Fruit fly (Drosophila melanogaster) ovary, adult (tissue): Measurements from ENCODE around the gene CG33233.

Experiments used
- CG17801 ChIP-seq: fragments of 200-800 bp; optimal IDR thresholded peaks from 2 replicates; lab custom pipeline; 2019; ENCODE audit warnings: missing biosample characterization, mild to moderate bottlenecking, missing genetic modification characterization, moderate library complexity; ENCODE audit not compliant: partially characterized antibody

CG33233 gene

dm6 chr3L:2659339-2659738, at the start of gene CG33233:
CG33233 (plus strand) TSS chr3L:2659639.
- no peak for TF ChIP-seq CG17801 (GFP tag; lab: Kevin White, UChicago)

- no peak for TF ChIP-seq CG17801 (GFP tag; lab: Kevin White, UChicago)
Measured at dm6 chr3L:2614222-2614621, 45.2 kb upstream of the CG33233 start.

dm6 chr3L:2629964-2630363, 29.5 kb upstream of the CG33233 start, which contains the start of gene Pxn:
Pxn (minus strand) TSS chr3L:2630064.
- no peak for TF ChIP-seq CG17801 (GFP tag; lab: Kevin White, UChicago)

- peak; percentile 71 for TF ChIP-seq CG17801 (GFP tag; lab: Kevin White, UChicago)
Measured at dm6 chr3L:2631406-2631805, 28.0 kb upstream of the CG33233 start, which contains the start of the genes CG42245 and MEP-1. CG42245 (plus strand) TSS chr3L:2631715. MEP-1 (plus strand) TSS chr3L:2631715.

- no peak for TF ChIP-seq CG17801 (GFP tag; lab: Kevin White, UChicago)
Measured at dm6 chr3L:2632048-2632762, 27.2 kb upstream of the CG33233 start.

- TF ChIP-seq CG17801 (GFP tag; lab: Kevin White, UChicago), result peak; percentile 14
Measured at dm6 chr3L:2632763-2633100, 26.7 kb upstream of the CG33233 start.

- peak; percentile 88 for TF ChIP-seq CG17801 (GFP tag; lab: Kevin White, UChicago)
Measured at dm6 chr3L:2634929-2635799, 24.3 kb upstream of the CG33233 start.

dm6 chr3L:2636023-2636968, 23.1 kb upstream of the CG33233 start:
- peak; percentile 36 for TF ChIP-seq CG17801 (GFP tag; lab: Kevin White, UChicago)

dm6 chr3L:2643324-2643723, 16.1 kb upstream of the CG33233 start, which contains the start of gene CG14949:
CG14949 (minus strand) TSS chr3L:2643424.
- TF ChIP-seq CG17801 (GFP tag; lab: Kevin White, UChicago), result no peak

- no peak for TF ChIP-seq CG17801 (GFP tag; lab: Kevin White, UChicago)
Measured at dm6 chr3L:2645068-2645467, 14.4 kb upstream of the CG33233 start, which contains the start of gene CG1143. CG1143 (plus strand) TSS chr3L:2645368.

- TF ChIP-seq CG17801 (GFP tag; lab: Kevin White, UChicago), result no peak
Measured at dm6 chr3L:2647523-2648378, 11.7 kb upstream of the CG33233 start, which contains the start of gene CG1246. CG1246 (plus strand) TSS chr3L:2648048.

dm6 chr3L:2651800-2652199, 7.6 kb upstream of the CG33233 start, which contains the start of the genes ProRS-m, CG42304 and Snup:
ProRS-m (minus strand) TSS chr3L:2651850.
CG42304 (plus strand) TSS chr3L:2652088.
Snup (plus strand) TSS chr3L:2652088.
- TF ChIP-seq CG17801 (GFP tag; lab: Kevin White, UChicago), result peak; percentile 71

dm6 chr3L:2661322-2661721, 1.9 kb downstream of the CG33233 start, which contains the start of gene CG33234:
CG33234 (plus strand) TSS chr3L:2661622.
- TF ChIP-seq CG17801 (GFP tag; lab: Kevin White, UChicago), result no peak
